Worm (Caenorhabditis elegans) whole organism, young adult: ENCODE measurements around the gene clec-138.

Experiments
- B0019.2 ChIP-seq: fragments of 200-800 bp; sonication (Bioruptor generic); conservative IDR thresholded peaks from 2 replicates; pipeline ENCODE4 v1.3.6; 2022; ENCODE audit warnings: missing genetic modification reagents, missing genetic modification characterization, missing compliant biosample characterization
- B0336.3 ChIP-seq: fragments of 200-800 bp; sonication (Bioruptor generic); IDR thresholded peaks from 2 replicates; pipeline ENCODE4 v1.3.6; 2022; ENCODE audit warnings: missing genetic modification characterization, missing compliant biosample characterization
- C06A6.2 ChIP-seq: fragments of 200-800 bp; sonication (Bioruptor generic); conservative IDR thresholded peaks from 2 replicates; pipeline ENCODE4 v1.3.6; 2022; ENCODE audit warnings: missing genetic modification characterization, missing compliant biosample characterization
- F22D6.2 ChIP-seq: sonication (generic microtip); optimal IDR thresholded peaks from 2 replicates; lab custom pipeline; 2016; ENCODE audit warnings: mild to moderate bottlenecking, missing genetic modification characterization, missing compliant biosample characterization
- F33H1.4 ChIP-seq: fragments of 200-800 bp; sonication (Bioruptor generic); IDR thresholded peaks from 2 replicates; pipeline ENCODE4 v1.3.6; 2022; ENCODE audit warnings: missing genetic modification reagents, missing genetic modification characterization, missing compliant biosample characterization
- F37B4.10 ChIP-seq: fragments of 200-800 bp; sonication (Bioruptor generic); IDR thresholded peaks from 2 replicates; pipeline ENCODE4 v1.3.6; 2022; ENCODE audit warnings: missing genetic modification characterization, missing compliant biosample characterization
- F39B2.1 ChIP-seq: fragments of 200-800 bp; sonication (Bioruptor generic); IDR thresholded peaks from 2 replicates; pipeline ENCODE4 v1.3.6; 2022; ENCODE audit warnings: missing genetic modification reagents, missing genetic modification characterization, missing compliant biosample characterization
- F49E8.2 ChIP-seq: sonication (generic microtip); optimal IDR thresholded peaks from 3 replicates; lab custom pipeline; 2017; ENCODE audit warnings: missing genetic modification characterization, mild to moderate bottlenecking, missing compliant biosample characterization, antibody characterized with exemption, moderate library complexity; ENCODE audit not compliant: insufficient read depth
- F57A8.1 ChIP-seq: fragments of 200-800 bp; sonication (Bioruptor generic); optimal IDR thresholded peaks from 2 replicates; lab custom pipeline; 2018; ENCODE audit warnings: mild to moderate bottlenecking, missing genetic modification characterization, moderate library complexity, missing compliant biosample characterization
- F57C9.4 ChIP-seq: sonication (generic microtip); optimal IDR thresholded peaks from 2 replicates; lab custom pipeline; 2017; ENCODE audit warnings: mild to moderate bottlenecking, missing genetic modification characterization, missing compliant biosample characterization
- K12H6.12 ChIP-seq: fragments of 200-800 bp; sonication (Bioruptor generic); optimal IDR thresholded peaks from 2 replicates; lab custom pipeline; 2018; ENCODE audit warnings: mild to moderate bottlenecking, missing genetic modification characterization, missing compliant biosample characterization
- Y53G8AR.9 ChIP-seq: fragments of 200-800 bp; sonication (Bioruptor generic); conservative IDR thresholded peaks from 2 replicates; pipeline ENCODE4 v1.3.6; 2022; ENCODE audit warnings: missing genetic modification reagents, missing genetic modification characterization, missing compliant biosample characterization
- Y56A3A.18 ChIP-seq: fragments of 200-800 bp; sonication (Bioruptor generic); IDR thresholded peaks from 2 replicates; pipeline ENCODE4 v1.3.6; 2022; ENCODE audit warnings: missing genetic modification reagents, missing genetic modification characterization, missing compliant biosample characterization
- Y67H2A.10 ChIP-seq: fragments of 200-800 bp; sonication (Bioruptor generic); conservative IDR thresholded peaks from 2 replicates; pipeline ENCODE4 v1.3.6; 2022; ENCODE audit warnings: missing genetic modification reagents, missing genetic modification characterization, missing compliant biosample characterization
- aptf-2 ChIP-seq: fragments of 200-800 bp; sonication (Bioruptor generic); conservative IDR thresholded peaks from 2 replicates; pipeline ENCODE4 v1.3.6; 2022; ENCODE audit warnings: missing genetic modification reagents, missing genetic modification characterization, missing compliant biosample characterization
- aptf-3 ChIP-seq: fragments of 200-800 bp; sonication (Bioruptor generic); IDR thresholded peaks from 2 replicates; pipeline ENCODE4 v1.3.6; 2022; ENCODE audit warnings: missing genetic modification characterization, missing compliant biosample characterization
- athp-1 ChIP-seq: sonication (generic microtip); optimal IDR thresholded peaks from 2 replicates; lab custom pipeline; 2017; ENCODE audit warnings: mild to moderate bottlenecking, missing genetic modification characterization, missing compliant biosample characterization
- attf-5 ChIP-seq: fragments of 200-800 bp; sonication (Bioruptor generic); optimal IDR thresholded peaks from 2 replicates; lab custom pipeline; 2018; ENCODE audit warnings: mild to moderate bottlenecking, missing genetic modification characterization, missing compliant biosample characterization
- cebp-1 ChIP-seq, 2 experiments: fragments of 200-800 bp in 1 of 2; sonication (Bioruptor generic) in 1 of 2; sonication (generic microtip) in 1 of 2; IDR thresholded peaks in 1 of 2; optimal IDR thresholded peaks in 1 of 2; 2 replicates each; pipeline versions ENCODE4 v1.3.6 to Lab custom; 2017 to 2022; ENCODE audit warnings: missing compliant biosample characterization in 2 of 2, missing genetic modification characterization in 2 of 2, mild to moderate bottlenecking in 1 of 2, missing genetic modification reagents in 1 of 2, moderate library complexity in 1 of 2
- cebp-2 ChIP-seq: fragments of 200-800 bp; sonication (Bioruptor generic); IDR thresholded peaks from 2 replicates; pipeline ENCODE4 v1.3.6; 2022; ENCODE audit warnings: missing genetic modification characterization, missing compliant biosample characterization
- ceh-27 ChIP-seq: fragments of 200-800 bp; sonication (Bioruptor generic); optimal IDR thresholded peaks from 2 replicates; lab custom pipeline; 2018; ENCODE audit warnings: mild to moderate bottlenecking, missing genetic modification characterization, moderate library complexity, missing compliant biosample characterization
- egrh-3 ChIP-seq: fragments of 200-800 bp; sonication (Bioruptor generic); IDR thresholded peaks from 2 replicates; pipeline ENCODE4 v1.3.6; 2022; ENCODE audit warnings: missing genetic modification reagents, missing genetic modification characterization, missing compliant biosample characterization
- him-1 ChIP-seq: sonication (generic microtip); optimal IDR thresholded peaks from 2 replicates; lab custom pipeline; 2016; ENCODE audit warnings: missing genotype, missing genetic modification reagents, missing genetic modification characterization, missing compliant biosample characterization
- hrde-1 ChIP-seq: sonication (generic microtip); optimal IDR thresholded peaks from 2 replicates; lab custom pipeline; 2016; ENCODE audit warnings: missing genetic modification characterization, mild to moderate bottlenecking, missing compliant biosample characterization, moderate library complexity, missing genotype, missing genetic modification reagents, borderline replicate concordance
- hsf-1 ChIP-seq: fragments of 200-800 bp; sonication (Bioruptor generic); IDR thresholded peaks from 2 replicates; pipeline ENCODE4 v1.3.6; 2022; ENCODE audit warnings: missing genetic modification reagents, missing genetic modification characterization, missing compliant biosample characterization
- let-526 ChIP-seq: fragments of 200-800 bp; sonication (Bioruptor generic); IDR thresholded peaks from 2 replicates; pipeline ENCODE4 v1.3.6; 2022; ENCODE audit warnings: missing genetic modification reagents, missing genetic modification characterization, missing compliant biosample characterization
- lin-35 ChIP-seq, 3 experiments: fragments of 150-350 bp in 2 of 3; sonication (generic microtip) in 1 of 3; optimal IDR thresholded peaks; 2 replicates each; lab custom pipeline; 2014 to 2018; ENCODE audit warnings: missing biosample characterization in 3 of 3, missing genetic modification characterization in 3 of 3, missing genetic modification reagents in 3 of 3
- lin-40 ChIP-seq: sonication (generic microtip); optimal IDR thresholded peaks from 2 replicates; lab custom pipeline; 2016; ENCODE audit warnings: missing genetic modification characterization, mild to moderate bottlenecking, missing compliant biosample characterization, missing genotype, missing genetic modification reagents
- lin-54 ChIP-seq: fragments of 200-800 bp; sonication (Bioruptor generic); optimal IDR thresholded peaks from 2 replicates; lab custom pipeline; 2018; ENCODE audit warnings: mild to moderate bottlenecking, missing genetic modification characterization, missing compliant biosample characterization
- mel-28 ChIP-seq: sonication (generic microtip); optimal IDR thresholded peaks from 2 replicates; lab custom pipeline; 2016; ENCODE audit warnings: borderline replicate concordance, mild to moderate bottlenecking, missing genetic modification characterization, missing compliant biosample characterization
- nhr-90 ChIP-seq: sonication (generic microtip); optimal IDR thresholded peaks from 2 replicates; lab custom pipeline; 2016; ENCODE audit warnings: missing genotype, mild to moderate bottlenecking, missing genetic modification characterization, missing compliant biosample characterization
- rec-8 ChIP-seq, 2 experiments: sonication (generic microtip); optimal IDR thresholded peaks; 2 replicates each; lab custom pipeline; 2016; ENCODE audit warnings: mild to moderate bottlenecking in 2 of 2, missing genetic modification characterization in 2 of 2, missing genetic modification reagents in 2 of 2, missing genotype in 2 of 2, missing biosample characterization in 1 of 2, missing compliant biosample characterization in 1 of 2, moderate library complexity in 1 of 2
- repo-1 ChIP-seq: sonication (generic microtip); optimal IDR thresholded peaks from 2 replicates; lab custom pipeline; 2017; ENCODE audit warnings: mild to moderate bottlenecking, missing genetic modification characterization, missing compliant biosample characterization
- snpc-1.1 ChIP-seq: sonication (generic microtip); optimal IDR thresholded peaks from 2 replicates; lab custom pipeline; 2017; ENCODE audit warnings: missing genetic modification characterization, mild to moderate bottlenecking, missing compliant biosample characterization, antibody characterized with exemption, moderate library complexity, missing genotype, missing genetic modification reagents; ENCODE audit not compliant: insufficient read depth
- snpc-1.3 ChIP-seq: sonication (generic microtip); optimal IDR thresholded peaks from 2 replicates; lab custom pipeline; 2017; ENCODE audit warnings: missing genetic modification characterization, mild to moderate bottlenecking, missing compliant biosample characterization, antibody characterized with exemption, moderate library complexity, missing genotype, missing genetic modification reagents; ENCODE audit not compliant: insufficient read depth
- snpc-4 ChIP-seq, 5 experiments: fragments of 150-350 bp in 1 of 5; sonication (generic microtip) in 4 of 5; optimal IDR thresholded peaks; 2 replicates each; lab custom pipeline; 2014 to 2018; ENCODE audit warnings: missing genetic modification characterization in 5 of 5, missing biosample characterization in 3 of 5, antibody characterized with exemption in 2 of 5, mild to moderate bottlenecking in 2 of 5, missing compliant biosample characterization in 2 of 5, missing genotype in 2 of 5, moderate library complexity in 2 of 5, missing genetic modification reagents in 1 of 5
- unc-62 ChIP-seq: fragments of 150-350 bp; optimal IDR thresholded peaks from 2 replicates; lab custom pipeline; 2014; ENCODE audit warnings: missing biosample characterization, missing genetic modification reagents, missing genetic modification characterization
- ztf-25 ChIP-seq: fragments of 200-800 bp; sonication (Bioruptor generic); IDR thresholded peaks from 2 replicates; pipeline ENCODE4 v1.3.6; 2022; ENCODE audit warnings: missing genetic modification reagents, missing genetic modification characterization, missing compliant biosample characterization
- ztf-6 ChIP-seq: fragments of 200-800 bp; sonication (Bioruptor generic); IDR thresholded peaks from 2 replicates; pipeline ENCODE4 v1.3.6; 2022; ENCODE audit warnings: missing genetic modification reagents, missing genetic modification characterization, missing compliant biosample characterization

Gene clec-138

DNA sequence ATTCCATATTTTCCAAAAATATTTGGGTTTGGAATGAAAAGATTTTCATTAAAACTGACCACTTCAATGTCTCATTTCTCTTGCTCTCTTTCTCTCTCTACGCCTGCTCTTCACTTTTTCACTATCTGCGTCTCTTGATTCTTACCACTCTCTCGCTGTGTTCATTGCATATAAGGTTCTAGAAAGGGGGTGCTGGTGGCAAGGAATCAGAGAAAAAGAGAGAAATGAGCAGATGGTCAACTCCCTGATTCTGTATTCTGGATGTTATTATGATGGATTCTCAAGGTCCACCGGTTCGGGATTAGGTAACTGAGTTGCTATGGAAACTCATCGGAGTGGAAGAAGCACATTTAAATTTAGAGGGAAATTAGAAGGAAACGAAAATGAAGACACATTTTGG lies 21.1 kb upstream of the clec-138 start:
- TF ChIP-seq attf-5 (GFP tag; lab: Kevin White, UChicago) (no peak), C06A6.2 (no peak), lin-54 (GFP tag; lab: Kevin White, UChicago) (no peak), Y67H2A.10 (GFP tag; lab: Robert Waterston, UW) (no peak), unc-62 (GFP tag; lab: Kevin White, UChicago) (no peak), aptf-3 (no peak), snpc-4 (GFP tag; optimal IDR thresholded peaks at IDR 0.05; lab: Kevin White, UChicago) (no peak), snpc-4 (tag; optimal IDR thresholded peaks at IDR 0.05; lab: Kevin White, UChicago) (no peak), F37B4.10 (GFP tag; lab: Robert Waterston, UW) (no peak)

- TF ChIP-seq F22D6.2 (tag; lab: Kevin White, UChicago) (no peak), Y53G8AR.9 (GFP tag; lab: Robert Waterston, UW) (no peak), snpc-1.1 (tag; lab: Kevin White, UChicago) (no peak), B0336.3 (GFP tag; lab: Robert Waterston, UW) (no peak), ztf-6 (GFP tag; lab: Robert Waterston, UW) (no peak), athp-1 (tag; lab: Kevin White, UChicago) (no peak), K12H6.12 (tag; lab: Kevin White, UChicago) (no peak)
Observed at ce11 chrII:4638891-4639290, 19.3 kb upstream of the clec-138 start.

DNA sequence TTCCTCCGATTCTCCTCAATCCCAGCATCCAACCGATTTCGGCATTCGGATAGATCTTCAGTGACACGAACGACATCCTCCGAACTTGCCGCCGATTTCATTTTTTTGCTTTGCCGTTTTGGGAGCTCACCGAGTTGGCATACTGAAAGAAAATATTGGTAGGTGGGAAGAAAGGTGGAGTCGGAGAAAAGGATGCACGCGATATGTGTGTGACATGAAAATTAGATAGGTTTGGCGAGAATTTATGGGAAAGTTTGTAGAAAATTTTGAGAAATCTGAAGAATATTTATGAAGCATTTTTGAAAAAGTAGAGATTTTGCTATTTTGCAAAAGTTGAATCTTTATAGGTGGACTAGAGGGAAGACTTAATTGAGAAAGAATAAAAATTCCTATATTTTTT lies 18.6 kb upstream of the clec-138 start, which contains the start of gene che-10:
che-10 (minus strand) TSS at position 101 of the 400 bp plus-strand sequence.
- TF ChIP-seq lin-40 (no peak), Y56A3A.18 (GFP tag; lab: Robert Waterston, UW) (no peak), snpc-1.3 (tag; lab: Kevin White, UChicago) (no peak), cebp-1 (GFP tag; IDR thresholded peaks at IDR 0.05; lab: Robert Waterston, UW) (no peak), cebp-1 (tag; optimal IDR thresholded peaks at IDR 0.05; lab: Kevin White, UChicago) (no peak), ceh-27 (GFP tag; lab: Kevin White, UChicago) (no peak), snpc-4 (GFP tag; optimal IDR thresholded peaks at IDR 0.05; lab: Kevin White, UChicago) (no peak), snpc-4 (tag; optimal IDR thresholded peaks at IDR 0.05; lab: Kevin White, UChicago) (no peak)

ce11 chrII:4631479-4631878 lies 11.9 kb upstream of the clec-138 start:
- TF ChIP-seq egrh-3 (GFP tag; lab: Robert Waterston, UW) = no peak
- no peak for TF ChIP-seq rec-8 (tag; optimal IDR thresholded peaks at IDR 0.05; lab: Kevin White, UChicago)
- no peak for TF ChIP-seq ceh-27 (GFP tag; lab: Kevin White, UChicago)
- no peak for TF ChIP-seq hsf-1 (GFP tag; lab: Robert Waterston, UW)
- no peak for TF ChIP-seq mel-28 (tag; lab: Kevin White, UChicago)

DNA sequence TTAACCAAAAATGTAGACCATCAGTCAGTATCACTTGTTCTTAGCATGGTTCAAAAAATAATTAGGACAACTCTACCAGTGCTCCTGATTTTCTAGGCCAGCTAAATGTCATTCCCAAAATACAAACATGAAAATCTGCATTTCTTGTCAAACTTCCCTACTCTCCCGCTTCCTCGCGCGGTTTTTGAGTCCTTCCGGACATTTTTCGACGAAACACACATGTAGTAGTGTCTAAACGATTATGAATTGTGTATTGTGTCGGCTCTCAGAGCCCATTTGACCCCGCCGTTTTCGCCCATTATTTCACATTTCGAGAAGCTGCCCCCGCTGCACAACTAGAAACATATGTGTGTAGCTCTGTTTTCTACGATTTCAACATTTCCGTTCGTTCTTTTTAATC lies 7.0 kb upstream of the clec-138 start, which contains the start of gene F35D11.1:
F35D11.1 (plus strand) TSS at position 301 of the 400 bp plus-strand sequence.
- no peak for TF ChIP-seq him-1 (tag; lab: Kevin White, UChicago)
- no peak for TF ChIP-seq cebp-1 (GFP tag; IDR thresholded peaks at IDR 0.05; lab: Robert Waterston, UW)
- TF ChIP-seq cebp-1 (tag; optimal IDR thresholded peaks at IDR 0.05; lab: Kevin White, UChicago) = no peak
- TF ChIP-seq hrde-1 (tag; lab: Kevin White, UChicago) = no peak
- no peak for TF ChIP-seq F33H1.4 (GFP tag; lab: Robert Waterston, UW)
- TF ChIP-seq let-526 = no peak
- no peak for TF ChIP-seq lin-35 (GFP tag; optimal IDR thresholded peaks at IDR 0.05; lab: Kevin White, UChicago)
- no peak for TF ChIP-seq B0019.2 (GFP tag; lab: Robert Waterston, UW)
- no peak for TF ChIP-seq egrh-3 (GFP tag; lab: Robert Waterston, UW)
- no peak for TF ChIP-seq repo-1 (tag; lab: Kevin White, UChicago)
- TF ChIP-seq F57A8.1 (GFP tag; lab: Kevin White, UChicago) = no peak
- TF ChIP-seq nhr-90 = no peak
- TF ChIP-seq cebp-2 (GFP tag; lab: Robert Waterston, UW) = no peak
- no peak for TF ChIP-seq ztf-25 (GFP tag; lab: Robert Waterston, UW)
- no peak for TF ChIP-seq F49E8.2 (tag; lab: Kevin White, UChicago)
- no peak for TF ChIP-seq F57C9.4 (tag; lab: Kevin White, UChicago)
- no peak for TF ChIP-seq aptf-2 (GFP tag; lab: Robert Waterston, UW)
- TF ChIP-seq F39B2.1 (GFP tag; lab: Robert Waterston, UW) = no peak
